Comparison of ENCODE assay signal across 4 fruit fly cellular contexts in the genomic region with DNA sequence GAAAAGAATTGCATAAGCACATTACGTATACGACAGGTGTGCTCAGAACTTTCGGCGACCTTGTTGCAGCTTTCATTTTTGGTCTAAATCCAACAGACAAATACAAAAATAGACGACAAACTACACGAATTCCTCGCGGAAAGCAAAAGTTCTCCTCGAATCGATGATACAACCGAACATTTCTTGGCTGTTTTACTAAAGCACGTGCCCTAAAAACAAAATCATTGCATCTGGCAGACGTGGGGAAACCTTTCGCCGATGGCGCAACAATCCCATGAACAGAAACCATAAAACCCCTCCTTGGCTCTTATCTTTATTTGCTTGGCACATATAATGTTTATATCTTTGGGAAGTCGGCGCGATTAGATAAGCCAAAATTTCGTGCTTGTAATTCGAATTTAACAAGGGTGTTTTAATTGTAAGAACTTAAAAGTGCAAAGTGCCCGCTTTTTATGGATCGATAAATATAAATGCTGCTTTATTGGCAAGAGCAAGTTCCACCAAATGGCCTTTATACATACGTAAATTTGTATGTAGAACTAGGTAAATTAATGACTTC.
TF ChIP-seq lines count a peak whose summit lies in the region.

No protein-coding gene starts in this region.

- TF ChIP-seq CTCF in whole organism, embryonic (GFP tag; optimal IDR thresholded peaks at IDR 0.05; lab: Kevin White, UChicago): no peak

TF ChIP-seq in whole organism, adult, 20 proteins besides CTCF, POLR2A, EP300 and RAD21:
- TF ChIP-seq tj (GFP tag; optimal IDR thresholded peaks at IDR 0.05; lab: Kevin White, UChicago) (no peak), CG11617 (GFP tag; optimal IDR thresholded peaks at IDR 0.05; lab: Kevin White, UChicago) (peak; percentile 54), CG12768 (GFP tag; optimal IDR thresholded peaks at IDR 0.05; lab: Kevin White, UChicago) (peak; percentile 52), CG33017 (tag; optimal IDR thresholded peaks at IDR 0.05; lab: Kevin White, UChicago) (peak; percentile 65), cic (GFP tag; optimal IDR thresholded peaks at IDR 0.05; lab: Kevin White, UChicago) (peak; percentile 63), CG7045 (GFP tag; optimal IDR thresholded peaks at IDR 0.05; lab: Kevin White, UChicago) (peak; percentile 29), Clk (GFP tag; optimal IDR thresholded peaks at IDR 0.05; lab: Kevin White, UChicago) (no peak), pad (GFP tag; optimal IDR thresholded peaks at IDR 0.05; lab: Kevin White, UChicago) (peak; percentile 54), Mnt (GFP tag; optimal IDR thresholded peaks at IDR 0.05; lab: Kevin White, UChicago) (peak; percentile 37), ovo (GFP tag; optimal IDR thresholded peaks at IDR 0.05; lab: Kevin White, UChicago) (no peak)
TF ChIP-seq in whole organism, adult: peak in this region for 7.

TF ChIP-seq in whole organism, embryonic, 481 proteins besides CTCF, POLR2A, EP300 and RAD21 (continues in another document):
- TF ChIP-seq CG17385 (GFP tag; optimal IDR thresholded peaks at IDR 0.05; lab: Kevin White, UChicago) (peak; percentile 28), NfI (GFP tag; optimal IDR thresholded peaks at IDR 0.05; lab: Kevin White, UChicago) (no peak), Pdp1 (GFP tag; optimal IDR thresholded peaks at IDR 0.05; lab: Kevin White, UChicago) (peak in 1 of 2 experiments; percentile 93), crp (GFP tag; optimal IDR thresholded peaks at IDR 0.05; lab: Kevin White, UChicago) (no peak), CG10543 (GFP tag; optimal IDR thresholded peaks at IDR 0.05; lab: Kevin White, UChicago) (peak; percentile 34), GATAe (GFP tag; conservative IDR thresholded peaks at IDR 0.05; lab: Robert Waterston, UW) (peak; percentile 25; the same call in 1 of the 2 replicates), fd102C (GFP tag; optimal IDR thresholded peaks at IDR 0.05; lab: Kevin White, UChicago) (no peak), CG5180 (GFP tag; optimal IDR thresholded peaks at IDR 0.05; lab: Kevin White, UChicago) (peak; percentile 1), CG6854 (GFP tag; optimal IDR thresholded peaks at IDR 0.05; lab: Kevin White, UChicago) (peak; percentile 27), CG34376 (GFP tag; optimal IDR thresholded peaks at IDR 0.05; lab: Kevin White, UChicago) (peak; percentile 77), mirr (GFP tag; optimal IDR thresholded peaks at IDR 0.05; lab: Kevin White, UChicago) (peak; percentile 42), chm (GFP tag; IDR thresholded peaks at IDR 0.05; lab: Robert Waterston, UW) (0 out of 2 replicates have a peak, but pooled peaks have one; percentile 12), CG12071 (GFP tag; optimal IDR thresholded peaks at IDR 0.05; lab: Kevin White, UChicago) (peak; percentile 19), hkb (optimal IDR thresholded peaks at IDR 0.05; lab: Kevin White, UChicago) (no peak), hkb (GFP tag; IDR thresholded peaks at IDR 0.05; lab: Robert Waterston, UW) (no peak), H2.0 (GFP tag; IDR thresholded peaks at IDR 0.05; lab: Robert Waterston, UW) (no peak), ems (GFP tag; optimal IDR thresholded peaks at IDR 0.05; lab: Kevin White, UChicago) (no peak), sug (tag; optimal IDR thresholded peaks at IDR 0.05; lab: Kevin White, UChicago) (peak; percentile 62), E2f2 (GFP tag; IDR thresholded peaks at IDR 0.05; lab: Robert Waterston, UW) (peak; percentile 13; the same call in 1 of the 2 replicates), pros (GFP tag; optimal IDR thresholded peaks at IDR 0.05; lab: Kevin White, UChicago) (peak; percentile 52), CG12769 (tag; optimal IDR thresholded peaks at IDR 0.05; lab: Kevin White, UChicago) (peak; percentile 40), Hsf (GFP tag; optimal IDR thresholded peaks at IDR 0.05; lab: Kevin White, UChicago) (no peak), exex (tag; optimal IDR thresholded peaks at IDR 0.05; lab: Kevin White, UChicago) (peak; percentile 88), CG2678 (tag; optimal IDR thresholded peaks at IDR 0.05; lab: Kevin White, UChicago) (peak; percentile 3)

TF ChIP-seq in whole organism, prepupa, 60 proteins besides CTCF, POLR2A, EP300 and RAD21:
- no peak for TF ChIP-seq Smox (GFP tag; optimal IDR thresholded peaks at IDR 0.05; lab: Kevin White, UChicago)
- no peak for TF ChIP-seq Ets21C (GFP tag; optimal IDR thresholded peaks at IDR 0.05; lab: Kevin White, UChicago)
- peak; percentile 84 for TF ChIP-seq vri (GFP tag; optimal IDR thresholded peaks at IDR 0.05; lab: Kevin White, UChicago)
- TF ChIP-seq Eip78C (GFP tag; lab: Kevin White, UChicago): peak; percentile 17
- 0 out of 2 replicates have a peak, but pooled peaks have one; percentile 8 for TF ChIP-seq CG15336 (GFP tag; IDR thresholded peaks at IDR 0.05; lab: Robert Waterston, UW)

TF ChIP-seq in whole organism, wandering third instar larva, 38 proteins besides CTCF, POLR2A, EP300 and RAD21:
- TF ChIP-seq fru (GFP tag; optimal IDR thresholded peaks at IDR 0.05; lab: Kevin White, UChicago) (no peak), Hr83 (GFP tag; optimal IDR thresholded peaks at IDR 0.05; lab: Kevin White, UChicago; ENCODE audit: poor library complexity, severe bottlenecking) (no peak), br (GFP tag; optimal IDR thresholded peaks at IDR 0.05; lab: Kevin White, UChicago) (no peak), Dif (GFP tag; optimal IDR thresholded peaks at IDR 0.05; lab: Kevin White, UChicago; ENCODE audit: partially characterized antibody) (no peak), pan (optimal IDR thresholded peaks at IDR 0.05; lab: Kevin White, UChicago) (no peak), dmrt93B (GFP tag; optimal IDR thresholded peaks at IDR 0.05; lab: Kevin White, UChicago) (no peak), Rel (GFP tag; optimal IDR thresholded peaks at IDR 0.05; lab: Kevin White, UChicago) (no peak), Rel (tag; optimal IDR thresholded peaks at IDR 0.05; lab: Kevin White, UChicago) (peak; percentile 41), Hr78 (GFP tag; optimal IDR thresholded peaks at IDR 0.05; lab: Kevin White, UChicago) (no peak)
